Worm (Caenorhabditis elegans) whole organism, L4 larva: ENCODE data around the gene K07B1.7.
A peak's percentile ranks its signal among the peaks of the same experiment; 100 is the strongest.
"Not testable (repeated sequence)": the region's sequence is repeated elsewhere in the genome, so short reads cannot be mapped to it uniquely, and the experiment has no call there.

Experiments
- D1046.2 ChIP-seq: fragments of 200-800 bp; sonication (Bioruptor generic); IDR thresholded peaks from 2 replicates; pipeline ENCODE4 v1.3.6; 2022; ENCODE audit warnings: missing genetic modification characterization, missing compliant biosample characterization
- F26F4.8 ChIP-seq: fragments of 200-800 bp; sonication (Bioruptor generic); conservative IDR thresholded peaks from 2 replicates; pipeline ENCODE4 v1.3.6; 2022; ENCODE audit warnings: missing genetic modification characterization, missing compliant biosample characterization
- F44E2.7 ChIP-seq: fragments of 200-800 bp; sonication (Bioruptor generic); IDR thresholded peaks from 2 replicates; pipeline ENCODE4 v2.1.2; 2022; ENCODE audit warnings: missing genetic modification characterization, missing compliant biosample characterization
- R02D3.7 ChIP-seq: fragments of 150-350 bp; sonication (generic microtip); optimal IDR thresholded peaks from 3 replicates; lab custom pipeline; 2014; ENCODE audit warnings: missing biosample characterization, missing genetic modification characterization
- T26A8.4 ChIP-seq: fragments of 200-800 bp; sonication (Bioruptor generic); IDR thresholded peaks from 2 replicates; pipeline ENCODE4 v1.3.6; 2022; ENCODE audit warnings: missing genetic modification characterization, missing compliant biosample characterization
- Y105C5A.15 ChIP-seq: fragments of 200-800 bp; sonication (Bioruptor generic); IDR thresholded peaks from 2 replicates; pipeline ENCODE4 v1.3.6; 2022; ENCODE audit warnings: missing genetic modification characterization, missing compliant biosample characterization
- Y48G9A.11 ChIP-seq: fragments of 200-800 bp; sonication (Bioruptor generic); IDR thresholded peaks from 2 replicates; pipeline ENCODE4 v1.3.6; 2022; ENCODE audit warnings: missing genetic modification reagents, missing genetic modification characterization, missing compliant biosample characterization
- Y75B8A.6 ChIP-seq: fragments of 200-800 bp; sonication (Bioruptor generic); IDR thresholded peaks from 2 replicates; pipeline ENCODE4 v1.3.6; 2022; ENCODE audit warnings: missing genetic modification reagents, missing genetic modification characterization, missing compliant biosample characterization
- arid-1 ChIP-seq: fragments of 200-800 bp; sonication (Bioruptor generic); conservative IDR thresholded peaks from 2 replicates; pipeline ENCODE4 v1.3.6; 2022; ENCODE audit warnings: missing genetic modification reagents, missing genetic modification characterization, missing compliant biosample characterization
- ceh-20 ChIP-seq: fragments of 200-800 bp; sonication (Bioruptor generic); IDR thresholded peaks from 2 replicates; pipeline ENCODE4 v1.3.6; 2022; ENCODE audit warnings: missing genetic modification reagents, missing genetic modification characterization, missing compliant biosample characterization
- ceh-32 ChIP-seq: sonication (generic microtip); optimal IDR thresholded peaks from 2 replicates; lab custom pipeline; 2016; ENCODE audit warnings: mild to moderate bottlenecking, missing genetic modification characterization, missing compliant biosample characterization; ENCODE audit not compliant: poor library complexity
- ctbp-1 ChIP-seq: fragments of 200-800 bp; sonication (Bioruptor generic); IDR thresholded peaks from 2 replicates; pipeline ENCODE4 v1.3.6; 2022; ENCODE audit warnings: missing genetic modification reagents, missing genetic modification characterization, missing compliant biosample characterization
- daf-19 ChIP-seq: fragments of 200-800 bp; sonication (Bioruptor generic); conservative IDR thresholded peaks from 2 replicates; pipeline ENCODE4 v1.3.6; 2022; ENCODE audit warnings: missing genetic modification characterization, missing compliant biosample characterization
- dmd-6 ChIP-seq: fragments of 200-800 bp; sonication (Bioruptor generic); IDR thresholded peaks from 2 replicates; pipeline ENCODE4 v1.3.6; 2022; ENCODE audit warnings: missing genetic modification reagents, missing genetic modification characterization, missing compliant biosample characterization
- dmd-8 ChIP-seq: fragments of 200-800 bp; sonication (Bioruptor generic); IDR thresholded peaks from 2 replicates; pipeline ENCODE4 v1.3.6; 2022; ENCODE audit warnings: missing genetic modification characterization, missing compliant biosample characterization
- dmd-9 ChIP-seq: fragments of 200-800 bp; sonication (Bioruptor generic); IDR thresholded peaks from 2 replicates; pipeline ENCODE4 v1.3.6; 2022; ENCODE audit warnings: missing genetic modification reagents, missing genetic modification characterization, missing compliant biosample characterization
- duxl-1 ChIP-seq: sonication (generic microtip); optimal IDR thresholded peaks from 2 replicates; lab custom pipeline; 2016; ENCODE audit warnings: mild to moderate bottlenecking, missing genetic modification characterization, moderate library complexity, missing compliant biosample characterization; ENCODE audit not compliant: poor library complexity
- egl-27 ChIP-seq: sonication (generic microtip); optimal IDR thresholded peaks from 3 replicates; lab custom pipeline; 2017; ENCODE audit warnings: missing biosample characterization, missing genetic modification reagents, missing genetic modification characterization
- egl-43 ChIP-seq: fragments of 200-800 bp; sonication (Bioruptor generic); IDR thresholded peaks from 2 replicates; pipeline ENCODE4 v1.3.6; 2022; ENCODE audit warnings: missing genetic modification reagents, missing genetic modification characterization, missing compliant biosample characterization
- gei-8 ChIP-seq: fragments of 200-800 bp; sonication (Bioruptor generic); optimal IDR thresholded peaks from 2 replicates; lab custom pipeline; 2018; ENCODE audit warnings: mild to moderate bottlenecking, missing genetic modification characterization, missing compliant biosample characterization
- hmg-1.1 ChIP-seq: fragments of 200-800 bp; sonication (Bioruptor generic); IDR thresholded peaks from 2 replicates; pipeline ENCODE4 v1.3.6; 2022; ENCODE audit warnings: missing genetic modification reagents, missing genetic modification characterization, missing compliant biosample characterization
- lim-7 ChIP-seq: fragments of 200-800 bp; sonication (Bioruptor generic); IDR thresholded peaks from 2 replicates; pipeline ENCODE4 v1.3.6; 2022; ENCODE audit warnings: missing genetic modification characterization, missing compliant biosample characterization
- lin-1 ChIP-seq: fragments of 200-800 bp; sonication (Bioruptor generic); IDR thresholded peaks from 2 replicates; pipeline ENCODE4 v1.3.6; 2022; ENCODE audit warnings: missing genetic modification reagents, missing genetic modification characterization, missing compliant biosample characterization
- lin-15B ChIP-seq: fragments of 150-350 bp; sonication (generic microtip); optimal IDR thresholded peaks from 3 replicates; lab custom pipeline; 2014; ENCODE audit warnings: missing biosample characterization, missing genetic modification characterization
- lin-29 ChIP-seq: fragments of 200-800 bp; sonication (Bioruptor generic); IDR thresholded peaks from 2 replicates; pipeline ENCODE4 v1.3.6; 2022; ENCODE audit warnings: missing genetic modification reagents, missing genetic modification characterization, missing compliant biosample characterization
- lin-38 ChIP-seq: fragments of 200-800 bp; sonication (Bioruptor generic); IDR thresholded peaks from 2 replicates; pipeline ENCODE4 v1.3.6; 2022; ENCODE audit warnings: missing genetic modification reagents, missing genetic modification characterization, missing compliant biosample characterization
- madf-5 ChIP-seq, 2 experiments: fragments of 200-800 bp; sonication (Bioruptor generic); IDR thresholded peaks; 2 replicates each; pipeline ENCODE4 v1.3.6; 2022; ENCODE audit warnings: missing compliant biosample characterization in 2 of 2, missing genetic modification characterization in 2 of 2
- madf-9 ChIP-seq: fragments of 200-800 bp; sonication (Bioruptor generic); conservative IDR thresholded peaks from 2 replicates; pipeline ENCODE4 v1.3.6; 2022; ENCODE audit warnings: missing genetic modification reagents, missing genetic modification characterization, missing compliant biosample characterization
- mdt-29 ChIP-seq: fragments of 200-800 bp; sonication (Bioruptor generic); IDR thresholded peaks from 2 replicates; pipeline ENCODE4 v1.3.6; 2022; ENCODE audit warnings: missing genetic modification reagents, missing genetic modification characterization, missing compliant biosample characterization
- nhr-42 ChIP-seq: fragments of 200-800 bp; sonication (Bioruptor generic); IDR thresholded peaks from 2 replicates; pipeline ENCODE4 v1.3.6; 2022; ENCODE audit warnings: missing genetic modification characterization, missing compliant biosample characterization
- nhr-76 ChIP-seq: fragments of 150-350 bp; optimal IDR thresholded peaks from 2 replicates; lab custom pipeline; 2014; ENCODE audit warnings: missing biosample characterization, missing genetic modification characterization
- pha-4 ChIP-seq, 2 experiments: fragments of 150-350 bp in 1 of 2; fragments of 200-800 bp in 1 of 2; sonication (Bioruptor generic) in 1 of 2; IDR thresholded peaks in 1 of 2; optimal IDR thresholded peaks in 1 of 2; 2 replicates each; pipeline versions ENCODE4 v1.3.6 to Lab custom; 2014 to 2022; ENCODE audit warnings: missing genetic modification characterization in 2 of 2, missing genetic modification reagents in 2 of 2, missing biosample characterization in 1 of 2, missing compliant biosample characterization in 1 of 2
- php-3 ChIP-seq: fragments of 200-800 bp; sonication (Bioruptor generic); IDR thresholded peaks from 2 replicates; pipeline ENCODE4 v1.3.6; 2022; ENCODE audit warnings: missing genetic modification reagents, missing genetic modification characterization, missing compliant biosample characterization
- saeg-2 ChIP-seq: fragments of 200-800 bp; sonication (Bioruptor generic); IDR thresholded peaks from 2 replicates; pipeline ENCODE4 v1.3.6; 2022; ENCODE audit warnings: missing genetic modification reagents, missing genetic modification characterization, missing compliant biosample characterization
- snpc-1.2 ChIP-seq: fragments of 200-800 bp; sonication (Bioruptor generic); IDR thresholded peaks from 2 replicates; pipeline ENCODE4 v1.3.6; 2022; ENCODE audit warnings: missing genetic modification reagents, missing genetic modification characterization, missing compliant biosample characterization
- snpc-4 ChIP-seq: fragments of 150-350 bp; optimal IDR thresholded peaks from 2 replicates; lab custom pipeline; 2014; ENCODE audit warnings: missing biosample characterization, missing genetic modification characterization
- spr-3 ChIP-seq: fragments of 200-800 bp; sonication (Bioruptor generic); optimal IDR thresholded peaks from 2 replicates; lab custom pipeline; 2018; ENCODE audit warnings: mild to moderate bottlenecking, missing genetic modification characterization, missing compliant biosample characterization
- tra-1 ChIP-seq: fragments of 200-800 bp; sonication (Bioruptor generic); IDR thresholded peaks from 2 replicates; pipeline ENCODE4 v1.3.6; 2022; ENCODE audit warnings: missing genetic modification reagents, missing genetic modification characterization, missing compliant biosample characterization
- vab-7 ChIP-seq: fragments of 200-800 bp; sonication (Bioruptor generic); IDR thresholded peaks from 2 replicates; pipeline ENCODE4 v1.3.6; 2022; ENCODE audit warnings: missing genetic modification reagents, missing genetic modification characterization, missing compliant biosample characterization
- zag-1 ChIP-seq: fragments of 150-350 bp; optimal IDR thresholded peaks from 2 replicates; lab custom pipeline; 2014; ENCODE audit warnings: missing biosample characterization, missing genetic modification characterization
- zfp-3 ChIP-seq: fragments of 200-800 bp; sonication (Bioruptor generic); conservative IDR thresholded peaks from 2 replicates; pipeline ENCODE4 v1.3.6; 2022; ENCODE audit warnings: missing genetic modification reagents, missing genetic modification characterization, missing compliant biosample characterization
- zip-11 ChIP-seq: fragments of 200-800 bp; sonication (Bioruptor generic); IDR thresholded peaks from 2 replicates; pipeline ENCODE4 v1.3.6; 2022; ENCODE audit warnings: missing genetic modification characterization, missing compliant biosample characterization

Gene K07B1.7

ce11 chrV:9342282-9342681 lies 4.5 kb downstream of the K07B1.7 start (continued):
- TF ChIP-seq pha-4 (GFP tag; IDR thresholded peaks at IDR 0.05; lab: Robert Waterston, UW) (peak; percentile 95), Y48G9A.11 (GFP tag; lab: Robert Waterston, UW) (peak; percentile 83)
- not testable (repeated sequence) for TF ChIP-seq pha-4 (tag; optimal IDR thresholded peaks at IDR 0.05; lab: Kevin White, UChicago)
- TF ChIP-seq, all 104 proteins: peak for 33; not testable (repeated sequence) for 71

- peak; percentile 67; the same call in 1 of the 2 replicates for TF ChIP-seq daf-19 (GFP tag; lab: Robert Waterston, UW)
- TF ChIP-seq lin-29 (GFP tag; lab: Robert Waterston, UW): peak; percentile 88
- peak; percentile 76 for TF ChIP-seq snpc-1.2 (GFP tag; lab: Robert Waterston, UW)
- peak; percentile 56 for TF ChIP-seq vab-7 (GFP tag; lab: Robert Waterston, UW)
- peak; percentile 92 for TF ChIP-seq tra-1 (GFP tag; lab: Robert Waterston, UW)
- TF ChIP-seq D1046.2: peak; percentile 83
- peak; percentile 87; the same call in 1 of the 2 replicates for TF ChIP-seq pha-4 (GFP tag; IDR thresholded peaks at IDR 0.05; lab: Robert Waterston, UW)
- TF ChIP-seq pha-4 (tag; optimal IDR thresholded peaks at IDR 0.05; lab: Kevin White, UChicago): not testable (repeated sequence)
- peak; percentile 74; the same call in 1 of the 2 replicates for TF ChIP-seq zip-11
- TF ChIP-seq php-3 (GFP tag; lab: Robert Waterston, UW): peak; percentile 85
- peak; percentile 77 for TF ChIP-seq lim-7
- peak; percentile 86; the same call in 1 of the 2 replicates for TF ChIP-seq Y75B8A.6 (GFP tag; lab: Robert Waterston, UW)
- peak; percentile 66 for TF ChIP-seq hmg-1.1 (GFP tag; lab: Robert Waterston, UW)
- peak; percentile 80 for TF ChIP-seq arid-1 (GFP tag; lab: Robert Waterston, UW)
- TF ChIP-seq madf-5 (GFP tag; IDR thresholded peaks at IDR 0.05; lab: Robert Waterston, UW): 0 out of 4 replicates have a peak, but pooled peaks of 1 of the 2 experiments have one; percentile 18
- peak; percentile 70 for TF ChIP-seq nhr-42
- peak; percentile 90 for TF ChIP-seq lin-1
- peak; percentile 55 for TF ChIP-seq dmd-6 (GFP tag; lab: Robert Waterston, UW)
- TF ChIP-seq dmd-9 (GFP tag; lab: Robert Waterston, UW): 0 out of 2 replicates have a peak, but pooled peaks have one; percentile 50
- peak; percentile 75 for TF ChIP-seq ctbp-1
- TF ChIP-seq Y48G9A.11 (GFP tag; lab: Robert Waterston, UW): peak; percentile 75
- peak; percentile 81 for TF ChIP-seq lin-38 (GFP tag; lab: Robert Waterston, UW)
- 0 out of 2 replicates have a peak, but pooled peaks have one; percentile 40 for TF ChIP-seq F26F4.8 (GFP tag; lab: Robert Waterston, UW)
- TF ChIP-seq dmd-8: peak; percentile 72; the same call in 1 of the 2 replicates
- TF ChIP-seq F44E2.7 (GFP tag; lab: Robert Waterston, UW): peak; percentile 85; the same call in 1 of the 2 replicates
- peak; percentile 90 for TF ChIP-seq saeg-2 (GFP tag; lab: Robert Waterston, UW)
- peak; percentile 87 for TF ChIP-seq ceh-20 (GFP tag; lab: Robert Waterston, UW)
- peak; percentile 94 for TF ChIP-seq T26A8.4 (GFP tag; lab: Robert Waterston, UW)
- peak; percentile 98 for TF ChIP-seq zfp-3 (GFP tag; lab: Robert Waterston, UW)
- peak; percentile 74 for TF ChIP-seq madf-9 (GFP tag; lab: Robert Waterston, UW)
- peak; percentile 83 for TF ChIP-seq egl-43
- TF ChIP-seq Y105C5A.15 (GFP tag; lab: Robert Waterston, UW): peak; percentile 94
- TF ChIP-seq mdt-29 (GFP tag; lab: Robert Waterston, UW): peak; percentile 58
These were observed 4.9 kb downstream of the K07B1.7 start for ce11 chrV:9341814-9342213.

- TF ChIP-seq F44E2.7 (GFP tag; lab: Robert Waterston, UW) (0 out of 2 replicates have a peak, but pooled peaks have one; percentile 31), lin-15B (no peak), egl-27 (no peak), php-3 (GFP tag; lab: Robert Waterston, UW) (peak; percentile 81), spr-3 (GFP tag; lab: Kevin White, UChicago) (no peak), tra-1 (GFP tag; lab: Robert Waterston, UW) (peak; percentile 73; the same call in 1 of the 2 replicates), zag-1 (no peak), nhr-76 (tag; lab: Kevin White, UChicago) (no peak), lin-38 (GFP tag; lab: Robert Waterston, UW) (peak; percentile 78), D1046.2 (peak; percentile 64; the same call in 1 of the 2 replicates), saeg-2 (GFP tag; lab: Robert Waterston, UW) (peak; percentile 61; the same call in 1 of the 2 replicates), ceh-32 (tag; lab: Kevin White, UChicago) (no peak), snpc-4 (tag; lab: Kevin White, UChicago) (no peak), pha-4 (GFP tag; IDR thresholded peaks at IDR 0.05; lab: Robert Waterston, UW) (peak; percentile 90), pha-4 (tag; optimal IDR thresholded peaks at IDR 0.05; lab: Kevin White, UChicago) (no peak), T26A8.4 (GFP tag; lab: Robert Waterston, UW) (peak; percentile 97), R02D3.7 (tag; lab: Kevin White, UChicago) (no peak), zip-11 (no peak), hmg-1.1 (GFP tag; lab: Robert Waterston, UW) (peak; percentile 55), Y48G9A.11 (GFP tag; lab: Robert Waterston, UW) (peak; percentile 58), egl-43 (peak; percentile 80), F26F4.8 (GFP tag; lab: Robert Waterston, UW) (no peak), gei-8 (no peak), duxl-1 (tag; lab: Kevin White, UChicago) (no peak), dmd-9 (GFP tag; lab: Robert Waterston, UW) (0 out of 2 replicates have a peak, but pooled peaks have one; percentile 4)
These were observed 6.4 kb downstream of the K07B1.7 start for ce11 chrV:9340318-9340717.
